Worm (Caenorhabditis elegans) whole organism, young adult: ENCODE data around the gene asp-14.

Source experiments
- F10E7.11 ChIP-seq: sonication (generic microtip); optimal IDR thresholded peaks from 2 replicates; lab custom pipeline; 2017; ENCODE audit warnings: mild to moderate bottlenecking, missing genetic modification characterization, moderate library complexity, missing compliant biosample characterization
- F22D6.2 ChIP-seq: sonication (generic microtip); optimal IDR thresholded peaks from 2 replicates; lab custom pipeline; 2016; ENCODE audit warnings: mild to moderate bottlenecking, missing genetic modification characterization, missing compliant biosample characterization
- F33H1.4 ChIP-seq: fragments of 200-800 bp; sonication (Bioruptor generic); IDR thresholded peaks from 2 replicates; pipeline ENCODE4 v1.3.6; 2022; ENCODE audit warnings: missing genetic modification reagents, missing genetic modification characterization, missing compliant biosample characterization
- F39B2.1 ChIP-seq: fragments of 200-800 bp; sonication (Bioruptor generic); IDR thresholded peaks from 2 replicates; pipeline ENCODE4 v1.3.6; 2022; ENCODE audit warnings: missing genetic modification reagents, missing genetic modification characterization, missing compliant biosample characterization
- F55B11.4 ChIP-seq: sonication (generic microtip); optimal IDR thresholded peaks from 2 replicates; lab custom pipeline; 2016; ENCODE audit warnings: missing compliant biosample characterization, missing genetic modification characterization, borderline replicate concordance; ENCODE audit not compliant: insufficient read depth
- Y67H2A.10 ChIP-seq: fragments of 200-800 bp; sonication (Bioruptor generic); conservative IDR thresholded peaks from 2 replicates; pipeline ENCODE4 v1.3.6; 2022; ENCODE audit warnings: missing genetic modification reagents, missing genetic modification characterization, missing compliant biosample characterization
- ZK185.1 ChIP-seq: sonication (generic microtip); optimal IDR thresholded peaks from 2 replicates; lab custom pipeline; 2016; ENCODE audit warnings: mild to moderate bottlenecking, missing genetic modification characterization, missing compliant biosample characterization; ENCODE audit not compliant: poor library complexity, severe bottlenecking
- bed-1 ChIP-seq: fragments of 200-800 bp; sonication (Bioruptor generic); IDR thresholded peaks from 2 replicates; pipeline ENCODE4 v1.3.6; 2022; ENCODE audit warnings: missing genetic modification reagents, missing genetic modification characterization, missing compliant biosample characterization
- bed-2 ChIP-seq: fragments of 200-800 bp; sonication (Bioruptor generic); IDR thresholded peaks from 2 replicates; pipeline ENCODE4 v1.3.6; 2022; ENCODE audit warnings: missing genetic modification reagents, missing genetic modification characterization, missing compliant biosample characterization
- ceh-100 ChIP-seq: fragments of 200-800 bp; sonication (Bioruptor generic); IDR thresholded peaks from 2 replicates; pipeline ENCODE4 v1.3.6; 2022; ENCODE audit warnings: missing genetic modification reagents, missing genetic modification characterization, missing compliant biosample characterization
- ceh-40 ChIP-seq: fragments of 200-800 bp; sonication (Bioruptor generic); IDR thresholded peaks from 2 replicates; pipeline ENCODE4 v1.3.6; 2022; ENCODE audit warnings: missing genetic modification characterization, missing compliant biosample characterization
- ceh-79 ChIP-seq: sonication (generic microtip); optimal IDR thresholded peaks from 2 replicates; lab custom pipeline; 2017; ENCODE audit warnings: mild to moderate bottlenecking, missing genetic modification characterization, missing compliant biosample characterization
- ceh-91 ChIP-seq: fragments of 200-800 bp; sonication (Bioruptor generic); IDR thresholded peaks from 2 replicates; pipeline ENCODE4 v1.3.6; 2022; ENCODE audit warnings: missing genetic modification reagents, missing genetic modification characterization, missing compliant biosample characterization
- chd-7 ChIP-seq: sonication (generic microtip); optimal IDR thresholded peaks from 2 replicates; lab custom pipeline; 2016; ENCODE audit warnings: mild to moderate bottlenecking, missing genetic modification characterization, moderate library complexity, missing compliant biosample characterization
- efl-1 ChIP-seq: fragments of 150-350 bp; optimal IDR thresholded peaks from 2 replicates; lab custom pipeline; 2014; ENCODE audit warnings: missing biosample characterization, missing genetic modification reagents, missing genetic modification characterization
- fkh-3 ChIP-seq: sonication (generic microtip); optimal IDR thresholded peaks from 2 replicates; lab custom pipeline; 2016; ENCODE audit warnings: mild to moderate bottlenecking, missing genetic modification characterization, missing compliant biosample characterization
- gei-17 ChIP-seq: fragments of 200-800 bp; sonication (Bioruptor generic); optimal IDR thresholded peaks from 2 replicates; lab custom pipeline; 2018; ENCODE audit warnings: mild to moderate bottlenecking, missing genetic modification characterization, missing compliant biosample characterization
- hsf-1 ChIP-seq: fragments of 200-800 bp; sonication (Bioruptor generic); IDR thresholded peaks from 2 replicates; pipeline ENCODE4 v1.3.6; 2022; ENCODE audit warnings: missing genetic modification reagents, missing genetic modification characterization, missing compliant biosample characterization
- lag-1 ChIP-seq: fragments of 200-800 bp; sonication (Bioruptor generic); IDR thresholded peaks from 2 replicates; pipeline ENCODE4 v1.3.6; 2022; ENCODE audit warnings: missing genetic modification reagents, missing genetic modification characterization, missing compliant biosample characterization
- lin-35 ChIP-seq, 3 experiments: fragments of 150-350 bp in 2 of 3; sonication (generic microtip) in 1 of 3; optimal IDR thresholded peaks; 2 replicates each; lab custom pipeline; 2014 to 2018; ENCODE audit warnings: missing biosample characterization in 3 of 3, missing genetic modification characterization in 3 of 3, missing genetic modification reagents in 3 of 3
- lin-40 ChIP-seq: sonication (generic microtip); optimal IDR thresholded peaks from 2 replicates; lab custom pipeline; 2016; ENCODE audit warnings: missing genetic modification characterization, mild to moderate bottlenecking, missing compliant biosample characterization, missing genotype, missing genetic modification reagents
- lsl-1 ChIP-seq: fragments of 200-800 bp; sonication (Bioruptor generic); optimal IDR thresholded peaks from 2 replicates; lab custom pipeline; 2018; ENCODE audit warnings: mild to moderate bottlenecking, missing genetic modification characterization, moderate library complexity, missing compliant biosample characterization
- madf-8 ChIP-seq: fragments of 200-800 bp; sonication (Bioruptor generic); conservative IDR thresholded peaks from 2 replicates; pipeline ENCODE4 v1.3.6; 2022; ENCODE audit warnings: missing genetic modification reagents, missing genetic modification characterization, missing compliant biosample characterization
- nhr-27 ChIP-seq: fragments of 200-800 bp; sonication (Bioruptor generic); optimal IDR thresholded peaks from 2 replicates; lab custom pipeline; 2018; ENCODE audit warnings: mild to moderate bottlenecking, missing genetic modification characterization, moderate library complexity, missing compliant biosample characterization
- rec-8 ChIP-seq, 2 experiments: sonication (generic microtip); optimal IDR thresholded peaks; 2 replicates each; lab custom pipeline; 2016; ENCODE audit warnings: mild to moderate bottlenecking in 2 of 2, missing genetic modification characterization in 2 of 2, missing genetic modification reagents in 2 of 2, missing genotype in 2 of 2, missing biosample characterization in 1 of 2, missing compliant biosample characterization in 1 of 2, moderate library complexity in 1 of 2
- rpc-1 ChIP-seq, 2 experiments: fragments of 150-350 bp in 1 of 2; sonication (generic microtip) in 1 of 2; optimal IDR thresholded peaks; 2 replicates each; lab custom pipeline; 2014 to 2018; ENCODE audit warnings: missing biosample characterization in 1 of 2, missing genetic modification characterization in 1 of 2, missing genetic modification reagents in 1 of 2, missing genotype in 1 of 2
- snpc-1.3 ChIP-seq: sonication (generic microtip); optimal IDR thresholded peaks from 2 replicates; lab custom pipeline; 2017; ENCODE audit warnings: missing genetic modification characterization, mild to moderate bottlenecking, missing compliant biosample characterization, antibody characterized with exemption, moderate library complexity, missing genotype, missing genetic modification reagents; ENCODE audit not compliant: insufficient read depth
- unc-62 ChIP-seq: fragments of 150-350 bp; optimal IDR thresholded peaks from 2 replicates; lab custom pipeline; 2014; ENCODE audit warnings: missing biosample characterization, missing genetic modification reagents, missing genetic modification characterization
- zfh-2 ChIP-seq: fragments of 200-800 bp; sonication (Bioruptor generic); conservative IDR thresholded peaks from 2 replicates; pipeline ENCODE4 v1.3.6; 2022; ENCODE audit warnings: missing genetic modification reagents, missing genetic modification characterization, missing compliant biosample characterization
- ztf-28 ChIP-seq: fragments of 200-800 bp; sonication (Bioruptor generic); IDR thresholded peaks from 2 replicates; pipeline ENCODE4 v1.3.6; 2022; ENCODE audit warnings: missing genetic modification reagents, missing genetic modification characterization, missing compliant biosample characterization

The asp-14 gene

DNA sequence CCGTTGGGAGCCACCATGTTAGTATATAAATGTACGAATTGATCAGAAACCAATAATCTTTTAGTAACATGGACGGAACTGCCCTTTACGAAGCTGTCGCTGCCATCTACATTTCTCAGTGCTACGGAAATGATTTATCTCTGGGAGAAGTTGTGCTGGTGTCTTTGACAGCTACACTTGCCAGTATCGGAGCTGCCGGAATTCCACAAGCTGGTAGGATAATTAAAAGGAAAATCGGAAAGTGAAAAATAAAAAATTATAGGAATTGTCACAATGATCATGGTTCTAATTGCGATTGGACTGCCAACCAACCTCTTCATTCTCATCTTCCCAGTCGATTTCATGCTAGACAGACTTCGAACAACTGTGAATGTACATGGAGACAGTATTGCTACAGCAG, 40.6 kb downstream of the asp-14 start:
- TF ChIP-seq F33H1.4, result no peak
- no peak for TF ChIP-seq bed-2 (GFP tag; lab: Robert Waterston, UW)
- no peak for TF ChIP-seq snpc-1.3
- no peak for TF ChIP-seq rpc-1 (optimal IDR thresholded peaks at IDR 0.05; lab: Kevin White, UChicago)
- TF ChIP-seq rpc-1 (tag; optimal IDR thresholded peaks at IDR 0.05; lab: Kevin White, UChicago), result no peak
- TF ChIP-seq lin-35 (GFP tag; optimal IDR thresholded peaks at IDR 0.05; lab: Kevin White, UChicago), result no peak
- no peak for TF ChIP-seq F22D6.2 (tag; lab: Kevin White, UChicago)
- TF ChIP-seq ceh-40, result no peak
- no peak for TF ChIP-seq madf-8 (GFP tag; lab: Robert Waterston, UW)
- TF ChIP-seq ztf-28, result no peak
- TF ChIP-seq chd-7 (tag; lab: Kevin White, UChicago), result no peak
- no peak for TF ChIP-seq ceh-100 (GFP tag; lab: Robert Waterston, UW)
- TF ChIP-seq ZK185.1 (tag; lab: Kevin White, UChicago), result no peak
- no peak for TF ChIP-seq unc-62
- TF ChIP-seq efl-1 (GFP tag; lab: Kevin White, UChicago), result no peak
- TF ChIP-seq F10E7.11 (tag; lab: Kevin White, UChicago), result no peak
- TF ChIP-seq hsf-1 (GFP tag; lab: Robert Waterston, UW), result no peak
- no peak for TF ChIP-seq lag-1 (GFP tag; lab: Robert Waterston, UW)
- TF ChIP-seq rec-8 (tag; optimal IDR thresholded peaks at IDR 0.05; lab: Kevin White, UChicago), result no peak
- TF ChIP-seq lin-40 (tag; lab: Kevin White, UChicago), result no peak

- TF ChIP-seq bed-1 (GFP tag; lab: Robert Waterston, UW), result no peak
- TF ChIP-seq ceh-79, result no peak
- no peak for TF ChIP-seq ceh-91 (GFP tag; lab: Robert Waterston, UW)
- no peak for TF ChIP-seq fkh-3 (tag; lab: Kevin White, UChicago)
- no peak for TF ChIP-seq F39B2.1 (GFP tag; lab: Robert Waterston, UW)
- TF ChIP-seq lin-40 (tag; lab: Kevin White, UChicago), result no peak
- TF ChIP-seq F55B11.4 (tag; lab: Kevin White, UChicago), result no peak
- no peak for TF ChIP-seq Y67H2A.10 (GFP tag; lab: Robert Waterston, UW)
- TF ChIP-seq zfh-2 (GFP tag; lab: Robert Waterston, UW), result no peak
- TF ChIP-seq lsl-1, result no peak
- no peak for TF ChIP-seq gei-17
- no peak for TF ChIP-seq nhr-27 (tag; lab: Kevin White, UChicago)
These were observed 43.3 kb downstream of the asp-14 start, which contains the start of gene glt-4 for ce11 chrX:6403122-6403521. TSS of gene glt-4 (plus strand) at chrX:6403422.

DNA sequence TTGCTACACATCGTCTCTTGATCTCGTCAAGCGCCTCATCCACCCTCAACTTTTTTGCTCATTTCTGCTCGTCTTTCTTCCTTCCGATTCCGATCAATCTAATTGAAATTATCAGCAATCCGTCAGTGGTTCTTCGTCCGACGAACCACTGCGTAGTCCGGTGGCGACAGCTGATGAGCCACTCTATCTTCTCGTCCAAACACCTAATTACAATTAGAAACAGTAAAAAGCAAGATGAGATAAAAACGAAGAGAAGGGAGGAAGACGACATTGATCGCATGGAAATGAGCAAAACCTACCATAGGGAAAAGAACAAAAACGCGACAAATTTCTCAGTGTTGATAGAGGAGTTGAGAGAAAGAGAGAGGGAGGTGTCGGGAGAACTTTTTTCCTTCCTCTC, 47.0 kb downstream of the asp-14 start:
- TF ChIP-seq F55B11.4 (tag; lab: Kevin White, UChicago), result no peak
